Worm (Caenorhabditis elegans) whole organism, L2 larva: Measurements from ENCODE around the gene K08D8.11.

Source experiments
- ZK546.5 ChIP-seq: sonication (generic microtip); optimal IDR thresholded peaks from 2 replicates; lab custom pipeline; 2017; ENCODE audit warnings: missing biosample characterization, missing genetic modification characterization
- alr-1 ChIP-seq: fragments of 150-350 bp; optimal IDR thresholded peaks from 2 replicates; lab custom pipeline; 2014; ENCODE audit warnings: missing biosample characterization, missing genetic modification characterization
- ceh-82 ChIP-seq: fragments of 150-350 bp; optimal IDR thresholded peaks from 2 replicates; lab custom pipeline; 2014; ENCODE audit warnings: missing biosample characterization, missing genetic modification characterization
- elt-3 ChIP-seq: sonication (generic microtip); optimal IDR thresholded peaks from 2 replicates; lab custom pipeline; 2017; ENCODE audit warnings: missing biosample characterization, missing genetic modification characterization
- fos-1 ChIP-seq: fragments of 150-350 bp; optimal IDR thresholded peaks from 2 replicates; lab custom pipeline; 2014; ENCODE audit warnings: missing biosample characterization, missing genetic modification characterization
- gmeb-1 ChIP-seq: fragments of 150-350 bp; optimal IDR thresholded peaks from 2 replicates; lab custom pipeline; 2014; ENCODE audit warnings: missing biosample characterization, missing genetic modification characterization
- lin-39 ChIP-seq: fragments of 150-350 bp; optimal IDR thresholded peaks from 2 replicates; lab custom pipeline; 2014; ENCODE audit warnings: missing biosample characterization, missing genetic modification reagents, missing genetic modification characterization
- lsy-2 ChIP-seq, 2 experiments: fragments of 150-350 bp in 1 of 2; sonication (generic microtip) in 1 of 2; optimal IDR thresholded peaks; 2 replicates each; lab custom pipeline; 2014 to 2017; ENCODE audit warnings: missing biosample characterization in 2 of 2, missing genetic modification characterization in 2 of 2
- nhr-10 ChIP-seq: sonication (generic microtip); optimal IDR thresholded peaks from 2 replicates; lab custom pipeline; 2017; ENCODE audit warnings: missing biosample characterization, missing genetic modification characterization
- nhr-6 ChIP-seq: fragments of 150-350 bp; optimal IDR thresholded peaks from 2 replicates; lab custom pipeline; 2014; ENCODE audit warnings: missing biosample characterization, missing genetic modification characterization
- skn-1 ChIP-seq: sonication (generic microtip); optimal IDR thresholded peaks from 2 replicates; lab custom pipeline; 2017; ENCODE audit warnings: missing biosample characterization, missing genetic modification characterization
- sma-3 ChIP-seq: sonication (generic microtip); optimal IDR thresholded peaks from 2 replicates; lab custom pipeline; 2016; ENCODE audit warnings: missing genetic modification reagents, missing genetic modification characterization, missing compliant biosample characterization
- unc-62 ChIP-seq: fragments of 150-350 bp; optimal IDR thresholded peaks from 2 replicates; lab custom pipeline; 2014; ENCODE audit warnings: missing biosample characterization, missing genetic modification reagents, missing genetic modification characterization
- ztf-11 ChIP-seq: sonication (generic microtip); optimal IDR thresholded peaks from 2 replicates; lab custom pipeline; 2017; ENCODE audit warnings: missing biosample characterization, missing genetic modification characterization

ce11 chrIV:12883190-12883589 lies 11.9 kb upstream of the K08D8.11 start, which contains the start of gene ZK896.4:
- TF ChIP-seq nhr-6 (tag; lab: Kevin White, UChicago) (no peak), lsy-2 (tag; optimal IDR thresholded peaks at IDR 0.05; lab: Kevin White, UChicago) (no peak), gmeb-1 (no peak), lin-39 (no peak), unc-62 (GFP tag; lab: Kevin White, UChicago) (no peak), alr-1 (no peak), ceh-82 (no peak), ztf-11 (no peak), fos-1 (no peak), elt-3 (tag; lab: Kevin White, UChicago) (no peak), skn-1 (tag; lab: Kevin White, UChicago) (no peak), nhr-10 (tag; lab: Kevin White, UChicago) (no peak), sma-3 (no peak), ZK546.5 (tag; lab: Kevin White, UChicago) (no peak)
